Fruit fly (Drosophila melanogaster) whole organism, pupa: ENCODE data around the gene Nt5b.

ENCODE experiments used
- CG14655 ChIP-seq: fragments of 200-800 bp; sonication (Bioruptor generic); optimal IDR thresholded peaks from 3 replicates; lab custom pipeline; 2017; ENCODE audit warnings: mild to moderate bottlenecking, missing biosample characterization, missing genetic modification reagents, missing genetic modification characterization
- CG15710 ChIP-seq: fragments of 200-800 bp; sonication (Bioruptor generic); optimal IDR thresholded peaks from 2 replicates; lab custom pipeline; 2018; ENCODE audit warnings: missing biosample characterization, mild to moderate bottlenecking, missing genetic modification characterization, moderate library complexity
- CG4496 ChIP-seq: fragments of 200-800 bp; sonication (Bioruptor generic); IDR thresholded peaks from 3 replicates; pipeline ENCODE4 v1.3.6; 2022; ENCODE audit warnings: missing biosample characterization, missing genetic modification characterization
- CG8159 ChIP-seq: fragments of 200-800 bp; sonication (Bioruptor generic); optimal IDR thresholded peaks from 3 replicates; lab custom pipeline; 2018; ENCODE audit warnings: missing biosample characterization, mild to moderate bottlenecking, missing genetic modification characterization, moderate library complexity
- CG9948 ChIP-seq: fragments of 200-800 bp; sonication (Bioruptor generic); optimal IDR thresholded peaks from 2 replicates; lab custom pipeline; 2018; ENCODE audit warnings: missing biosample characterization, mild to moderate bottlenecking, missing genetic modification characterization, moderate library complexity
- Pif1B ChIP-seq: fragments of 200-800 bp; sonication (Bioruptor generic); optimal IDR thresholded peaks from 3 replicates; lab custom pipeline; 2016; ENCODE audit warnings: missing biosample characterization, missing genetic modification characterization
- fd96Ca ChIP-seq: fragments of 200-800 bp; sonication (Bioruptor generic); IDR thresholded peaks from 3 replicates; pipeline ENCODE4 v1.3.6; 2022; ENCODE audit warnings: missing biosample characterization, missing genetic modification characterization

DNA sequence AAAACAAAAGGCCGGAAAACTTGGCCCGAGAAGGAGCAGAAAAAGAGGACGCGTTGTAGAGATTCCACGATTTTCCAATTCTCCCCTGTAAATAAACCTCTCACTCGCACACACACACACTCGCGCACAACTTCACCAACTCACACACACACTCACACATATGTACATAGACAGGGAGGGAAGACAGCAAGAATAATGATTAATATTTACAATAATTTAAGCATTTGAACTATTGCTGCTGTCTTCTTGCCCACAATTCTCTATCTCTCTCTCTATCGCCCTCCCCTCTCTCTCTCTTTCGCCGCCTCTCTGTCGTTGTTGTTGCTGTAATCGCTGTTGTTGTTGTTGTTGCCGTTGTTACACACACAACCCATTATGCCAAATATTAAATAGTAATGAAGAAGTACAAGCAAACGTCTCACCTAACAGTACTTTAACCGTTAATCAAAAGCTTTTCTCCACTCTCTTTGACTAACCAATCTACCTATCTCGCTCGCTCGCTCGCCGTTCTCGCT is 35.5 kb downstream of the Nt5b start:
- TF ChIP-seq CG4496 (no peak), fd96Ca (GFP tag; lab: Robert Waterston, UW) (no peak), CG8159 (tag; lab: Kevin White, UChicago) (no peak), Pif1B (no peak), CG9948 (no peak), CG14655 (GFP tag; lab: Kevin White, UChicago) (no peak), CG15710 (tag; lab: Kevin White, UChicago) (no peak)
